Fruit fly (Drosophila melanogaster) whole organism, embryonic: ENCODE measurements around the gene CG18747.

Source experiments
- ATbp ChIP-seq: fragments of 200-800 bp; sonication (Bioruptor generic); optimal IDR thresholded peaks from 2 replicates; lab custom pipeline; 2017; ENCODE audit warnings: missing biosample characterization, mild to moderate bottlenecking, missing genetic modification characterization, missing genetic modification reagents
- Abd-B ChIP-seq: fragments of 200-800 bp; sonication (Bioruptor generic); optimal IDR thresholded peaks from 2 replicates; lab custom pipeline; 2018; ENCODE audit warnings: missing biosample characterization, mild to moderate bottlenecking, missing genetic modification characterization, moderate library complexity
- BEAF-32 ChIP-seq: fragments of 200-800 bp; sonication (Bioruptor generic); optimal IDR thresholded peaks from 3 replicates; lab custom pipeline; 2017; ENCODE audit warnings: missing biosample characterization, missing genetic modification characterization, mild to moderate bottlenecking, moderate library complexity, missing genetic modification reagents
- Blimp-1 ChIP-seq: fragments of 200-800 bp; sonication (Bioruptor generic); optimal IDR thresholded peaks from 3 replicates; lab custom pipeline; 2018; ENCODE audit warnings: missing biosample characterization, missing genetic modification characterization, mild to moderate bottlenecking, moderate library complexity, missing genetic modification reagents
- CG10267 ChIP-seq: fragments of 200-800 bp; sonication (Bioruptor generic); optimal IDR thresholded peaks from 2 replicates; lab custom pipeline; 2018; ENCODE audit warnings: missing biosample characterization, mild to moderate bottlenecking, missing genetic modification characterization, moderate library complexity
- CG11504 ChIP-seq: fragments of 200-800 bp; sonication (Bioruptor generic); optimal IDR thresholded peaks from 3 replicates; lab custom pipeline; 2019; ENCODE audit warnings: missing biosample characterization, mild to moderate bottlenecking, missing genetic modification characterization, moderate library complexity
- CG12659 ChIP-seq: fragments of 200-800 bp; sonication (Bioruptor generic); optimal IDR thresholded peaks from 3 replicates; lab custom pipeline; 2017; ENCODE audit warnings: mild to moderate bottlenecking, missing biosample characterization, missing genetic modification reagents, missing genetic modification characterization
- CG12769 ChIP-seq: fragments of 200-800 bp; sonication (Bioruptor generic); optimal IDR thresholded peaks from 2 replicates; lab custom pipeline; 2019; ENCODE audit warnings: missing biosample characterization, mild to moderate bottlenecking, missing genetic modification characterization, moderate library complexity
- CG13287 ChIP-seq: fragments of 200-800 bp; sonication (Bioruptor generic); IDR thresholded peaks from 2 replicates; pipeline ENCODE4 v1.3.6; 2022; ENCODE audit warnings: missing biosample characterization, missing genetic modification characterization; ENCODE audit not compliant: partially characterized antibody
- CG17359 ChIP-seq: fragments of 200-800 bp; sonication (Bioruptor generic); optimal IDR thresholded peaks from 3 replicates; lab custom pipeline; 2018; ENCODE audit warnings: missing biosample characterization, mild to moderate bottlenecking, missing genetic modification characterization, moderate library complexity
- CG17612 ChIP-seq: fragments of 200-800 bp; sonication (Bioruptor generic); IDR thresholded peaks from 2 replicates; pipeline ENCODE4 v1.3.6; 2022; ENCODE audit warnings: missing biosample characterization, missing genetic modification characterization
- CG17829 ChIP-seq: fragments of 200-800 bp; optimal IDR thresholded peaks from 2 replicates; lab custom pipeline; 2019; ENCODE audit warnings: missing biosample characterization, mild to moderate bottlenecking, missing genetic modification characterization, moderate library complexity
- CG17912 ChIP-seq: fragments of 200-800 bp; sonication (Bioruptor generic); optimal IDR thresholded peaks from 2 replicates; lab custom pipeline; 2018; ENCODE audit warnings: missing biosample characterization, mild to moderate bottlenecking, missing genetic modification characterization
- CG18011 ChIP-seq: fragments of 200-800 bp; sonication (Bioruptor generic); optimal IDR thresholded peaks from 2 replicates; lab custom pipeline; 2017; ENCODE audit warnings: missing biosample characterization, missing genetic modification characterization, mild to moderate bottlenecking, moderate library complexity, missing genotype
- CG18599 ChIP-seq: fragments of 200-800 bp; sonication (Bioruptor generic); optimal IDR thresholded peaks from 3 replicates; lab custom pipeline; 2017; ENCODE audit warnings: missing biosample characterization, missing genetic modification characterization, mild to moderate bottlenecking, moderate library complexity, missing genetic modification reagents
- CG2712 ChIP-seq: fragments of 200-800 bp; optimal IDR thresholded peaks from 3 replicates; lab custom pipeline; 2019; ENCODE audit warnings: missing biosample characterization, mild to moderate bottlenecking, missing genetic modification characterization, moderate library complexity
- CG30403 ChIP-seq: fragments of 200-800 bp; sonication (Bioruptor generic); optimal IDR thresholded peaks from 3 replicates; lab custom pipeline; 2016; ENCODE audit warnings: missing biosample characterization, missing genetic modification characterization
- CG3281 ChIP-seq: fragments of 200-800 bp; sonication (Bioruptor generic); optimal IDR thresholded peaks from 3 replicates; lab custom pipeline; 2017; ENCODE audit warnings: missing biosample characterization, mild to moderate bottlenecking, missing genetic modification characterization
- CG34224 ChIP-seq: fragments of 200-800 bp; sonication (Bioruptor generic); IDR thresholded peaks from 3 replicates; pipeline ENCODE4 v1.3.6; 2022; ENCODE audit warnings: missing biosample characterization, missing genetic modification characterization; ENCODE audit not compliant: partially characterized antibody
- CG3838 ChIP-seq: fragments of 200-800 bp; sonication (Bioruptor generic); optimal IDR thresholded peaks from 3 replicates; lab custom pipeline; 2016; ENCODE audit warnings: missing biosample characterization, missing genetic modification characterization
- CG4854 ChIP-seq: fragments of 200-800 bp; sonication (Bioruptor generic); optimal IDR thresholded peaks from 2 replicates; lab custom pipeline; 2016; ENCODE audit warnings: missing biosample characterization, missing genetic modification characterization, inconsistent platforms
- CG6765 ChIP-seq: fragments of 200-800 bp; sonication (Bioruptor generic); optimal IDR thresholded peaks from 3 replicates; lab custom pipeline; 2017; ENCODE audit warnings: missing biosample characterization, mild to moderate bottlenecking, missing genetic modification characterization
- CG8359 ChIP-seq: fragments of 200-800 bp; sonication (Bioruptor generic); optimal IDR thresholded peaks from 2 replicates; lab custom pipeline; 2017; ENCODE audit warnings: missing biosample characterization, mild to moderate bottlenecking, missing genetic modification characterization, borderline replicate concordance
- CG8924 ChIP-seq: fragments of 200-800 bp; optimal IDR thresholded peaks from 3 replicates; lab custom pipeline; 2019; ENCODE audit warnings: missing biosample characterization, mild to moderate bottlenecking, missing genetic modification characterization, moderate library complexity
- CoRest ChIP-seq: fragments of 200-800 bp; sonication (Bioruptor generic); optimal IDR thresholded peaks from 3 replicates; lab custom pipeline; 2018; ENCODE audit warnings: missing biosample characterization, mild to moderate bottlenecking, missing genetic modification characterization, moderate library complexity
- D ChIP-seq, 2 experiments: fragments of 200-800 bp in 1 of 2; fragments of >200 bp in 1 of 2; sonication (Bioruptor generic) in 1 of 2; optimal IDR thresholded peaks; 2 replicates in 1 of 2; 3 replicates in 1 of 2; lab custom pipeline; 2017; ENCODE audit warnings: mild to moderate bottlenecking in 1 of 2, missing biosample characterization in 1 of 2, missing genetic modification characterization in 1 of 2, missing genetic modification reagents in 1 of 2
- D19A ChIP-seq: fragments of 200-800 bp; optimal IDR thresholded peaks from 3 replicates; lab custom pipeline; 2019; ENCODE audit warnings: missing biosample characterization, mild to moderate bottlenecking, missing genetic modification characterization, moderate library complexity
- D19B ChIP-seq: fragments of 200-800 bp; sonication (Bioruptor generic); optimal IDR thresholded peaks from 2 replicates; lab custom pipeline; 2017; ENCODE audit warnings: missing biosample characterization, mild to moderate bottlenecking, missing genetic modification characterization
- Dbx ChIP-seq: fragments of 200-800 bp; sonication (Bioruptor generic); IDR thresholded peaks from 3 replicates; pipeline ENCODE4 v1.3.6; 2022; ENCODE audit warnings: missing biosample characterization, missing genetic modification characterization
- Dref ChIP-seq: fragments of 200-800 bp; sonication (Bioruptor generic); IDR thresholded peaks from 2 replicates; pipeline ENCODE4 v1.3.6; 2022; ENCODE audit warnings: missing biosample characterization, missing genetic modification characterization
- Hey ChIP-seq: fragments of 200-800 bp; sonication (Bioruptor generic); optimal IDR thresholded peaks from 3 replicates; lab custom pipeline; 2018; ENCODE audit warnings: missing biosample characterization, mild to moderate bottlenecking, missing genetic modification characterization
- Oli ChIP-seq: fragments of 200-800 bp; sonication (Bioruptor generic); optimal IDR thresholded peaks from 2 replicates; lab custom pipeline; 2018; ENCODE audit warnings: missing biosample characterization, mild to moderate bottlenecking, missing genetic modification characterization, moderate library complexity
- Sin3A ChIP-seq: fragments of >200 bp; optimal IDR thresholded peaks from 2 replicates; lab custom pipeline; 2018
- Six4 ChIP-seq: fragments of 200-800 bp; sonication (Bioruptor generic); optimal IDR thresholded peaks from 2 replicates; lab custom pipeline; 2016; ENCODE audit warnings: missing biosample characterization, missing genetic modification characterization
- Ssrp ChIP-seq: fragments of 200-800 bp; sonication (Bioruptor generic); optimal IDR thresholded peaks from 2 replicates; lab custom pipeline; 2018; ENCODE audit warnings: missing biosample characterization, mild to moderate bottlenecking, missing genetic modification characterization, moderate library complexity
- abd-A ChIP-seq: fragments of 200-800 bp; sonication (Bioruptor generic); optimal IDR thresholded peaks from 3 replicates; lab custom pipeline; 2019; ENCODE audit warnings: missing biosample characterization, mild to moderate bottlenecking, missing genetic modification characterization, moderate library complexity
- crc ChIP-seq: fragments of 200-800 bp; sonication (Bioruptor generic); optimal IDR thresholded peaks from 2 replicates; lab custom pipeline; 2016; ENCODE audit warnings: missing biosample characterization, missing genetic modification characterization
- disco-r ChIP-seq: fragments of 200-800 bp; sonication (Bioruptor generic); optimal IDR thresholded peaks from 2 replicates; lab custom pipeline; 2016; ENCODE audit warnings: missing biosample characterization, missing genetic modification characterization
- fd102C ChIP-seq: fragments of 200-800 bp; sonication (Bioruptor generic); optimal IDR thresholded peaks from 2 replicates; lab custom pipeline; 2018; ENCODE audit warnings: missing biosample characterization, mild to moderate bottlenecking, missing genetic modification characterization, moderate library complexity
- ham ChIP-seq: fragments of 200-800 bp; sonication (Bioruptor generic); IDR thresholded peaks from 2 replicates; pipeline ENCODE4 v1.3.6; 2022; ENCODE audit warnings: missing biosample characterization, missing genetic modification characterization
- lab ChIP-seq: fragments of 200-800 bp; sonication (Bioruptor generic); optimal IDR thresholded peaks from 3 replicates; lab custom pipeline; 2017; ENCODE audit warnings: missing biosample characterization, missing genetic modification characterization, mild to moderate bottlenecking, moderate library complexity, missing genetic modification reagents
- phol ChIP-seq: fragments of 200-800 bp; sonication (Bioruptor generic); optimal IDR thresholded peaks from 3 replicates; lab custom pipeline; 2018; ENCODE audit warnings: missing biosample characterization, mild to moderate bottlenecking, missing genetic modification characterization, moderate library complexity
- rib ChIP-seq: fragments of 200-800 bp; sonication (Bioruptor generic); IDR thresholded peaks from 2 replicates; pipeline ENCODE4 v1.3.6; 2022; ENCODE audit warnings: missing biosample characterization, missing genetic modification characterization
- row ChIP-seq: fragments of 200-800 bp; sonication (Bioruptor generic); IDR thresholded peaks from 3 replicates; pipeline ENCODE4 v1.3.6; 2022; ENCODE audit warnings: missing biosample characterization, missing genetic modification characterization
- slou ChIP-seq: fragments of 200-800 bp; sonication (Bioruptor generic); optimal IDR thresholded peaks from 3 replicates; lab custom pipeline; 2016; ENCODE audit warnings: missing biosample characterization, missing genetic modification characterization
- slp2 ChIP-seq: fragments of 200-800 bp; sonication (Bioruptor generic); optimal IDR thresholded peaks from 2 replicates; lab custom pipeline; 2016; ENCODE audit warnings: missing biosample characterization, missing genetic modification characterization
- tll ChIP-seq, 2 experiments: fragments of 200-800 bp in 1 of 2; fragments of >200 bp in 1 of 2; sonication (Bioruptor generic) in 1 of 2; optimal IDR thresholded peaks; 2 replicates each; lab custom pipeline; 2017 to 2019; ENCODE audit warnings: missing biosample characterization in 2 of 2, missing genetic modification characterization in 2 of 2, mild to moderate bottlenecking in 1 of 2, moderate library complexity in 1 of 2
- toy ChIP-seq: fragments of 200-800 bp; sonication (Bioruptor generic); IDR thresholded peaks from 2 replicates; pipeline ENCODE4 v1.3.6; 2022; ENCODE audit warnings: missing biosample characterization, missing genetic modification characterization

The CG18747 gene

dm6 chr3R:7813981-7814529, 30.8 kb upstream of the CG18747 start, which contains the start of gene CG34384 (continued):
- TF ChIP-seq Sin3A, result no peak
- peak; percentile 6 for TF ChIP-seq CG18011 (GFP tag; lab: Kevin White, UChicago)
- peak; percentile 50 for TF ChIP-seq abd-A (tag; lab: Kevin White, UChicago)
- peak; percentile 74 for TF ChIP-seq lab (GFP tag; lab: Kevin White, UChicago)
- peak; percentile 57; the same call in 1 of the 3 replicates for TF ChIP-seq row
- TF ChIP-seq Dref (GFP tag; lab: Robert Waterston, UW), result no peak
- TF ChIP-seq CG18599 (GFP tag; lab: Kevin White, UChicago), result peak; percentile 88
- TF ChIP-seq Ssrp (tag; lab: Kevin White, UChicago), result peak; percentile 35
- TF ChIP-seq BEAF-32 (GFP tag; lab: Kevin White, UChicago), result no peak
- TF ChIP-seq fd102C, result no peak
- no peak for TF ChIP-seq D (optimal IDR thresholded peaks at IDR 0.05; lab: Kevin White, UChicago)
- peak; percentile 59 for TF ChIP-seq D (GFP tag; optimal IDR thresholded peaks at IDR 0.05; lab: Kevin White, UChicago)
- no peak for TF ChIP-seq Hey
- TF ChIP-seq CG4854, result peak; percentile 5
- TF ChIP-seq phol, result peak; percentile 73
- no peak for TF ChIP-seq CG13287
- peak; percentile 66 for TF ChIP-seq CG12659
- TF ChIP-seq ATbp (GFP tag; lab: Kevin White, UChicago), result peak; percentile 15
- TF ChIP-seq CG17359 (tag; lab: Kevin White, UChicago), result peak; percentile 46
- no peak for TF ChIP-seq rib
- TF ChIP-seq ham, result no peak
- peak; percentile 65 for TF ChIP-seq CG6765 (GFP tag; lab: Kevin White, UChicago)
- peak; percentile 46 for TF ChIP-seq D19B (GFP tag; lab: Kevin White, UChicago)
- TF ChIP-seq D19A, result peak; percentile 59
- peak; percentile 9 for TF ChIP-seq slp2 (GFP tag; lab: Kevin White, UChicago)
- peak; percentile 61 for TF ChIP-seq CG8924 (tag; lab: Kevin White, UChicago)
- peak; percentile 42 for TF ChIP-seq CG12769
- peak; percentile 67 for TF ChIP-seq CG2712 (tag; lab: Kevin White, UChicago)
- TF ChIP-seq CG17912 (GFP tag; lab: Kevin White, UChicago), result no peak
- TF ChIP-seq Six4 (GFP tag; lab: Kevin White, UChicago), result peak; percentile 39
- peak; percentile 20 for TF ChIP-seq crc (GFP tag; lab: Kevin White, UChicago)
- peak; percentile 80 for TF ChIP-seq CG3281 (GFP tag; lab: Kevin White, UChicago)
- TF ChIP-seq CG34224 (GFP tag; lab: Robert Waterston, UW), result no peak
- peak; percentile 40 for TF ChIP-seq CG8359
- TF ChIP-seq CG11504 (tag; lab: Kevin White, UChicago), result peak; percentile 80
- no peak for TF ChIP-seq toy (GFP tag; lab: Robert Waterston, UW)
- TF ChIP-seq CG17829 (tag; lab: Kevin White, UChicago), result peak; percentile 44
- peak; percentile 33 for TF ChIP-seq disco-r (GFP tag; lab: Kevin White, UChicago)
- TF ChIP-seq CG30403 (GFP tag; lab: Kevin White, UChicago), result peak; percentile 75
- TF ChIP-seq CG3838, result no peak
- no peak for TF ChIP-seq tll (GFP tag; optimal IDR thresholded peaks at IDR 0.05; lab: Kevin White, UChicago)
- TF ChIP-seq slou, result peak; percentile 21
- TF ChIP-seq CoRest, result peak; percentile 70
- TF ChIP-seq CG10267 (tag; lab: Kevin White, UChicago), result peak; percentile 55
- no peak for TF ChIP-seq CG17612 (GFP tag; lab: Robert Waterston, UW)
- TF ChIP-seq Blimp-1, result peak; percentile 43
- peak; percentile 67 for TF ChIP-seq Oli (tag; lab: Kevin White, UChicago)
- TF ChIP-seq Dbx (GFP tag; lab: Robert Waterston, UW), result 0 out of 3 replicates have a peak, but pooled peaks have one; percentile 36
- no peak for TF ChIP-seq Abd-B (GFP tag; lab: Kevin White, UChicago)
